Fruit fly (Drosophila melanogaster) Kc167 (cell line): ENCODE results near the gene CG5382.

Experiments used
- Myc ChIP-seq: fragments of >200 bp; optimal IDR thresholded peaks from 2 replicates; lab custom pipeline; 2017; ENCODE audit warnings: missing external identifiers
- Sin3A ChIP-seq: fragments of >200 bp; optimal IDR thresholded peaks from 2 replicates; lab custom pipeline; 2018; ENCODE audit warnings: missing external identifiers
- h ChIP-seq: fragments of >200 bp; optimal IDR thresholded peaks from 3 replicates; lab custom pipeline; 2018; ENCODE audit warnings: missing external identifiers
- insv ChIP-seq: fragments of >200 bp; optimal IDR thresholded peaks from 3 replicates; lab custom pipeline; 2018; ENCODE audit warnings: missing external identifiers
- psq ChIP-seq: fragments of >200 bp; optimal IDR thresholded peaks from 2 replicates; lab custom pipeline; 2017; ENCODE audit warnings: missing external identifiers
- ttk ChIP-seq: sonication (Bioruptor generic); optimal IDR thresholded peaks from 2 replicates; lab custom pipeline; 2017; ENCODE audit warnings: missing external identifiers

dm6 chr3R:22368077-22368776, 2.4 kb upstream of the CG5382 start:
- TF ChIP-seq ttk (no peak), Myc (lab: Kevin White, UChicago) (no peak), psq (no peak), h (lab: Kevin White, UChicago) (no peak), Sin3A (lab: Kevin White, UChicago) (no peak), insv (lab: Kevin White, UChicago) (no peak)
